Worm (Caenorhabditis elegans) whole organism, young adult: ENCODE measurements around the gene Y22D7AL.9.

Experiments
- B0019.2 ChIP-seq: fragments of 200-800 bp; sonication (Bioruptor generic); conservative IDR thresholded peaks from 2 replicates; pipeline ENCODE4 v1.3.6; 2022; ENCODE audit warnings: missing genetic modification reagents, missing genetic modification characterization, missing compliant biosample characterization
- B0336.3 ChIP-seq: fragments of 200-800 bp; sonication (Bioruptor generic); IDR thresholded peaks from 2 replicates; pipeline ENCODE4 v1.3.6; 2022; ENCODE audit warnings: missing genetic modification characterization, missing compliant biosample characterization
- C06A6.2 ChIP-seq: fragments of 200-800 bp; sonication (Bioruptor generic); conservative IDR thresholded peaks from 2 replicates; pipeline ENCODE4 v1.3.6; 2022; ENCODE audit warnings: missing genetic modification characterization, missing compliant biosample characterization
- C17E4.6 ChIP-seq: fragments of 200-800 bp; sonication (Bioruptor generic); IDR thresholded peaks from 2 replicates; pipeline ENCODE4 v1.3.6; 2022; ENCODE audit warnings: missing genetic modification reagents, missing genetic modification characterization, missing compliant biosample characterization
- F10E7.11 ChIP-seq: sonication (generic microtip); optimal IDR thresholded peaks from 2 replicates; lab custom pipeline; 2017; ENCODE audit warnings: mild to moderate bottlenecking, missing genetic modification characterization, moderate library complexity, missing compliant biosample characterization
- F23B12.7 ChIP-seq: sonication (generic microtip); optimal IDR thresholded peaks from 2 replicates; lab custom pipeline; 2017; ENCODE audit warnings: missing genetic modification characterization, mild to moderate bottlenecking, missing compliant biosample characterization, antibody characterized with exemption, moderate library complexity; ENCODE audit not compliant: insufficient read depth
- F33H1.4 ChIP-seq: fragments of 200-800 bp; sonication (Bioruptor generic); IDR thresholded peaks from 2 replicates; pipeline ENCODE4 v1.3.6; 2022; ENCODE audit warnings: missing genetic modification reagents, missing genetic modification characterization, missing compliant biosample characterization
- F52B5.7 ChIP-seq: sonication (generic microtip); optimal IDR thresholded peaks from 2 replicates; lab custom pipeline; 2016; ENCODE audit warnings: mild to moderate bottlenecking, missing genetic modification characterization, missing compliant biosample characterization
- F55B11.4 ChIP-seq: sonication (generic microtip); optimal IDR thresholded peaks from 2 replicates; lab custom pipeline; 2016; ENCODE audit warnings: missing compliant biosample characterization, missing genetic modification characterization, borderline replicate concordance; ENCODE audit not compliant: insufficient read depth
- F57A8.1 ChIP-seq: fragments of 200-800 bp; sonication (Bioruptor generic); optimal IDR thresholded peaks from 2 replicates; lab custom pipeline; 2018; ENCODE audit warnings: mild to moderate bottlenecking, missing genetic modification characterization, moderate library complexity, missing compliant biosample characterization
- F57C9.4 ChIP-seq: sonication (generic microtip); optimal IDR thresholded peaks from 2 replicates; lab custom pipeline; 2017; ENCODE audit warnings: mild to moderate bottlenecking, missing genetic modification characterization, missing compliant biosample characterization
- Y53F4B.3 ChIP-seq: fragments of 200-800 bp; sonication (Bioruptor generic); IDR thresholded peaks from 2 replicates; pipeline ENCODE4 v1.3.6; 2022; ENCODE audit warnings: missing genetic modification reagents, missing genetic modification characterization, missing compliant biosample characterization
- Y53G8AR.9 ChIP-seq: fragments of 200-800 bp; sonication (Bioruptor generic); conservative IDR thresholded peaks from 2 replicates; pipeline ENCODE4 v1.3.6; 2022; ENCODE audit warnings: missing genetic modification reagents, missing genetic modification characterization, missing compliant biosample characterization
- ZK185.1 ChIP-seq: sonication (generic microtip); optimal IDR thresholded peaks from 2 replicates; lab custom pipeline; 2016; ENCODE audit warnings: mild to moderate bottlenecking, missing genetic modification characterization, missing compliant biosample characterization; ENCODE audit not compliant: poor library complexity, severe bottlenecking
- akir-1 ChIP-seq: fragments of 200-800 bp; sonication (Bioruptor generic); optimal IDR thresholded peaks from 2 replicates; lab custom pipeline; 2018; ENCODE audit warnings: mild to moderate bottlenecking, missing genetic modification characterization, moderate library complexity, missing compliant biosample characterization
- aptf-3 ChIP-seq: fragments of 200-800 bp; sonication (Bioruptor generic); IDR thresholded peaks from 2 replicates; pipeline ENCODE4 v1.3.6; 2022; ENCODE audit warnings: missing genetic modification characterization, missing compliant biosample characterization
- athp-1 ChIP-seq: sonication (generic microtip); optimal IDR thresholded peaks from 2 replicates; lab custom pipeline; 2017; ENCODE audit warnings: mild to moderate bottlenecking, missing genetic modification characterization, missing compliant biosample characterization
- bed-2 ChIP-seq: fragments of 200-800 bp; sonication (Bioruptor generic); IDR thresholded peaks from 2 replicates; pipeline ENCODE4 v1.3.6; 2022; ENCODE audit warnings: missing genetic modification reagents, missing genetic modification characterization, missing compliant biosample characterization
- ccch-3 ChIP-seq: fragments of 200-800 bp; sonication (Bioruptor generic); optimal IDR thresholded peaks from 2 replicates; lab custom pipeline; 2018; ENCODE audit warnings: mild to moderate bottlenecking, missing genetic modification characterization, missing compliant biosample characterization
- cebp-1 ChIP-seq, 2 experiments: fragments of 200-800 bp in 1 of 2; sonication (Bioruptor generic) in 1 of 2; sonication (generic microtip) in 1 of 2; IDR thresholded peaks in 1 of 2; optimal IDR thresholded peaks in 1 of 2; 2 replicates each; pipeline versions ENCODE4 v1.3.6 to Lab custom; 2017 to 2022; ENCODE audit warnings: missing compliant biosample characterization in 2 of 2, missing genetic modification characterization in 2 of 2, mild to moderate bottlenecking in 1 of 2, missing genetic modification reagents in 1 of 2, moderate library complexity in 1 of 2
- ceh-58 ChIP-seq: fragments of 200-800 bp; sonication (Bioruptor generic); IDR thresholded peaks from 2 replicates; pipeline ENCODE4 v1.3.6; 2022; ENCODE audit warnings: missing genetic modification characterization, missing compliant biosample characterization
- ceh-91 ChIP-seq: fragments of 200-800 bp; sonication (Bioruptor generic); IDR thresholded peaks from 2 replicates; pipeline ENCODE4 v1.3.6; 2022; ENCODE audit warnings: missing genetic modification reagents, missing genetic modification characterization, missing compliant biosample characterization
- die-1 ChIP-seq: sonication (generic microtip); optimal IDR thresholded peaks from 2 replicates; lab custom pipeline; 2016; ENCODE audit warnings: missing genotype, mild to moderate bottlenecking, missing genetic modification characterization, missing compliant biosample characterization
- dpff-1 ChIP-seq: sonication (generic microtip); optimal IDR thresholded peaks from 2 replicates; lab custom pipeline; 2017; ENCODE audit warnings: mild to moderate bottlenecking, missing genetic modification characterization, missing compliant biosample characterization
- efl-1 ChIP-seq: fragments of 150-350 bp; optimal IDR thresholded peaks from 2 replicates; lab custom pipeline; 2014; ENCODE audit warnings: missing biosample characterization, missing genetic modification reagents, missing genetic modification characterization
- egl-18 ChIP-seq: fragments of 200-800 bp; sonication (Bioruptor generic); IDR thresholded peaks from 2 replicates; pipeline ENCODE4 v1.3.6; 2022; ENCODE audit warnings: missing genetic modification reagents, missing genetic modification characterization, missing compliant biosample characterization
- ekl-4 ChIP-seq: fragments of 200-800 bp; sonication (Bioruptor generic); IDR thresholded peaks from 2 replicates; pipeline ENCODE4 v1.3.6; 2022; ENCODE audit warnings: missing genetic modification reagents, missing genetic modification characterization, missing compliant biosample characterization
- him-1 ChIP-seq: sonication (generic microtip); optimal IDR thresholded peaks from 2 replicates; lab custom pipeline; 2016; ENCODE audit warnings: missing genotype, missing genetic modification reagents, missing genetic modification characterization, missing compliant biosample characterization
- hmg-20 ChIP-seq: fragments of 200-800 bp; sonication (Bioruptor generic); IDR thresholded peaks from 2 replicates; pipeline ENCODE4 v1.3.6; 2022; ENCODE audit warnings: missing genetic modification reagents, missing genetic modification characterization, missing compliant biosample characterization
- lin-54 ChIP-seq: fragments of 200-800 bp; sonication (Bioruptor generic); optimal IDR thresholded peaks from 2 replicates; lab custom pipeline; 2018; ENCODE audit warnings: mild to moderate bottlenecking, missing genetic modification characterization, missing compliant biosample characterization
- lir-1 ChIP-seq: fragments of 200-800 bp; sonication (Bioruptor generic); conservative IDR thresholded peaks from 2 replicates; pipeline ENCODE4 v1.3.6; 2022; ENCODE audit warnings: missing genetic modification reagents, missing genetic modification characterization, missing compliant biosample characterization
- madf-10 ChIP-seq: sonication (generic microtip); optimal IDR thresholded peaks from 2 replicates; lab custom pipeline; 2016; ENCODE audit warnings: mild to moderate bottlenecking, missing genetic modification characterization, missing compliant biosample characterization
- mel-28 ChIP-seq: sonication (generic microtip); optimal IDR thresholded peaks from 2 replicates; lab custom pipeline; 2016; ENCODE audit warnings: borderline replicate concordance, mild to moderate bottlenecking, missing genetic modification characterization, missing compliant biosample characterization
- mes-4 ChIP-seq: sonication (generic microtip); optimal IDR thresholded peaks from 2 replicates; lab custom pipeline; 2016; ENCODE audit warnings: missing genotype, missing genetic modification characterization, missing compliant biosample characterization
- nhr-120 ChIP-seq: fragments of 200-800 bp; sonication (Bioruptor generic); IDR thresholded peaks from 2 replicates; pipeline ENCODE4 v1.3.6; 2022; ENCODE audit warnings: missing genetic modification characterization, missing compliant biosample characterization
- nhr-179 ChIP-seq: sonication (generic microtip); optimal IDR thresholded peaks from 2 replicates; lab custom pipeline; 2016; ENCODE audit warnings: mild to moderate bottlenecking, missing genetic modification characterization, missing compliant biosample characterization
- rpc-1 ChIP-seq, 2 experiments: fragments of 150-350 bp in 1 of 2; sonication (generic microtip) in 1 of 2; optimal IDR thresholded peaks; 2 replicates each; lab custom pipeline; 2014 to 2018; ENCODE audit warnings: missing biosample characterization in 1 of 2, missing genetic modification characterization in 1 of 2, missing genetic modification reagents in 1 of 2, missing genotype in 1 of 2
- sdz-38 ChIP-seq: sonication (generic microtip); optimal IDR thresholded peaks from 2 replicates; lab custom pipeline; 2016; ENCODE audit warnings: missing genotype, missing genetic modification characterization, missing compliant biosample characterization
- sea-2 ChIP-seq: fragments of 200-800 bp; sonication (Bioruptor generic); IDR thresholded peaks from 2 replicates; pipeline ENCODE4 v1.3.6; 2022; ENCODE audit warnings: missing genetic modification characterization, missing compliant biosample characterization
- snpc-1.1 ChIP-seq: sonication (generic microtip); optimal IDR thresholded peaks from 2 replicates; lab custom pipeline; 2017; ENCODE audit warnings: missing genetic modification characterization, mild to moderate bottlenecking, missing compliant biosample characterization, antibody characterized with exemption, moderate library complexity, missing genotype, missing genetic modification reagents; ENCODE audit not compliant: insufficient read depth
- snpc-3.4 ChIP-seq: sonication (generic microtip); optimal IDR thresholded peaks from 2 replicates; lab custom pipeline; 2017; ENCODE audit warnings: missing genetic modification characterization, mild to moderate bottlenecking, missing compliant biosample characterization, antibody characterized with exemption, moderate library complexity, missing genotype, missing genetic modification reagents
- unc-130 ChIP-seq: sonication (generic microtip); optimal IDR thresholded peaks from 2 replicates; lab custom pipeline; 2016; ENCODE audit warnings: missing genetic modification reagents, missing genetic modification characterization, missing compliant biosample characterization
- unc-62 ChIP-seq: fragments of 150-350 bp; optimal IDR thresholded peaks from 2 replicates; lab custom pipeline; 2014; ENCODE audit warnings: missing biosample characterization, missing genetic modification reagents, missing genetic modification characterization
- zfh-2 ChIP-seq: fragments of 200-800 bp; sonication (Bioruptor generic); conservative IDR thresholded peaks from 2 replicates; pipeline ENCODE4 v1.3.6; 2022; ENCODE audit warnings: missing genetic modification reagents, missing genetic modification characterization, missing compliant biosample characterization
- ztf-18 ChIP-seq: sonication (generic microtip); optimal IDR thresholded peaks from 2 replicates; lab custom pipeline; 2016; ENCODE audit warnings: missing genotype, mild to moderate bottlenecking, missing genetic modification characterization, missing compliant biosample characterization
- ztf-26 ChIP-seq: sonication (generic microtip); optimal IDR thresholded peaks from 2 replicates; lab custom pipeline; 2017; ENCODE audit warnings: missing genetic modification characterization, missing compliant biosample characterization
- ztf-3 ChIP-seq: fragments of 200-800 bp; sonication (Bioruptor generic); optimal IDR thresholded peaks from 2 replicates; lab custom pipeline; 2018; ENCODE audit warnings: mild to moderate bottlenecking, missing genetic modification characterization, missing compliant biosample characterization

Y22D7AL.9 gene

DNA sequence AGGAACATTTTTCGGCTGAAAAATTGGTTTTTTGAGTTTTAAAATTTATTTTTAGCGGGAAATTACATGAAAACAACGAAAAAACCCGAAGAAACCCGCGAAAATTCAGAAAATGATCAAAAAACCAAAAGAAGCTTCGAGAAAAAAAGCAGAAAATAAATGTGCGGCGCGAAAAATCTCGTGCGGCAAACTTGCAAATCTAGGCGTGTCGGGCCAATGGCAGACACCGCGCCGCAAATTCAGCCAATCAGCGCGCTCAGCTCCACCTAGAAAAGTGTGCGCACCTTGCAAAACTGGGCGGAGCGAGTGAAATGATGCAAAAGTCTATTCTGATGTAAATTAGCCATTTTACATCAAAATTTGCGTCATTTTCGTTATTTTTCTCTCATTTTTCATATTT, 5.1 kb upstream of the Y22D7AL.9 start, which contains the start of gene Y22D7AL.10 (continued):
- TF ChIP-seq efl-1 (GFP tag; lab: Kevin White, UChicago) (peak; percentile 94), akir-1 (GFP tag; lab: Kevin White, UChicago) (no peak), unc-130 (peak; percentile 98), ZK185.1 (tag; lab: Kevin White, UChicago) (peak; percentile 97), die-1 (peak; percentile 77), C17E4.6 (GFP tag; lab: Robert Waterston, UW) (peak; percentile 97), cebp-1 (GFP tag; IDR thresholded peaks at IDR 0.05; lab: Robert Waterston, UW) (peak; percentile 77), cebp-1 (tag; optimal IDR thresholded peaks at IDR 0.05; lab: Kevin White, UChicago) (peak; percentile 96), Y53G8AR.9 (GFP tag; lab: Robert Waterston, UW) (peak; percentile 98), lir-1 (GFP tag; lab: Robert Waterston, UW) (peak; percentile 97), nhr-120 (GFP tag; lab: Robert Waterston, UW) (0 out of 2 replicates have a peak, but pooled peaks have one; percentile 70), sdz-38 (tag; lab: Kevin White, UChicago) (no peak), ccch-3 (GFP tag; lab: Kevin White, UChicago) (peak; percentile 24), F10E7.11 (tag; lab: Kevin White, UChicago) (peak; percentile 96), nhr-179 (no peak), ekl-4 (GFP tag; lab: Robert Waterston, UW) (peak; percentile 99), ztf-3 (GFP tag; lab: Kevin White, UChicago) (peak; percentile 83), egl-18 (peak; percentile 90), snpc-3.4 (tag; lab: Kevin White, UChicago) (peak; percentile 96), bed-2 (GFP tag; lab: Robert Waterston, UW) (peak; percentile 95), B0336.3 (peak; percentile 100), snpc-1.1 (peak; percentile 66), F57A8.1 (GFP tag; lab: Kevin White, UChicago) (peak; percentile 81), B0019.2 (GFP tag; lab: Robert Waterston, UW) (peak; percentile 91), dpff-1 (tag; lab: Kevin White, UChicago) (peak; percentile 85), lin-54 (GFP tag; lab: Kevin White, UChicago) (peak; percentile 98), hmg-20 (GFP tag; lab: Robert Waterston, UW) (peak; percentile 91), F23B12.7 (tag; lab: Kevin White, UChicago) (peak; percentile 91), ztf-26 (tag; lab: Kevin White, UChicago) (peak; percentile 96), F57C9.4 (peak; percentile 93), zfh-2 (GFP tag; lab: Robert Waterston, UW) (peak; percentile 99), him-1 (tag; lab: Kevin White, UChicago) (peak; percentile 68), Y53F4B.3 (GFP tag; lab: Robert Waterston, UW) (peak; percentile 85), ztf-18 (peak; percentile 77), ceh-91 (GFP tag; lab: Robert Waterston, UW) (peak; percentile 96), mes-4 (tag; lab: Kevin White, UChicago) (peak; percentile 56), C06A6.2 (GFP tag; lab: Robert Waterston, UW) (peak; percentile 100), athp-1 (tag; lab: Kevin White, UChicago) (peak; percentile 99), ceh-58 (no peak; the same call in 1 of the 2 replicates), sea-2 (GFP tag; lab: Robert Waterston, UW) (peak; percentile 68; the same call in 1 of the 2 replicates), madf-10 (tag; lab: Kevin White, UChicago) (peak; percentile 92), unc-62 (GFP tag; lab: Kevin White, UChicago) (no peak), mel-28 (tag; lab: Kevin White, UChicago) (peak; percentile 87), rpc-1 (optimal IDR thresholded peaks at IDR 0.05; lab: Kevin White, UChicago) (peak; percentile 90), rpc-1 (tag; optimal IDR thresholded peaks at IDR 0.05; lab: Kevin White, UChicago) (peak; percentile 8), aptf-3 (GFP tag; lab: Robert Waterston, UW) (0 out of 2 replicates have a peak, but pooled peaks have one; percentile 41), F33H1.4 (GFP tag; lab: Robert Waterston, UW) (peak; percentile 88), F55B11.4 (tag; lab: Kevin White, UChicago) (no peak), F52B5.7 (tag; lab: Kevin White, UChicago) (peak; percentile 94)
